Fruit fly (Drosophila melanogaster) whole organism, embryonic: ENCODE measurements around the gene CG15914.

ENCODE experiments used
- BEAF-32 ChIP-seq: fragments of 200-800 bp; sonication (Bioruptor generic); optimal IDR thresholded peaks from 3 replicates; lab custom pipeline; 2017; ENCODE audit warnings: missing biosample characterization, missing genetic modification characterization, mild to moderate bottlenecking, moderate library complexity, missing genetic modification reagents
- Bgb ChIP-seq: fragments of 200-800 bp; sonication (Bioruptor generic); IDR thresholded peaks from 2 replicates; pipeline ENCODE4 v1.3.6; 2022; ENCODE audit warnings: missing biosample characterization, missing genetic modification characterization; ENCODE audit not compliant: partially characterized antibody
- CG1233 ChIP-seq: fragments of 200-800 bp; sonication (Bioruptor generic); optimal IDR thresholded peaks from 4 replicates; lab custom pipeline; 2018; ENCODE audit warnings: missing biosample characterization, mild to moderate bottlenecking, missing genetic modification characterization
- CG15011 ChIP-seq: fragments of 200-800 bp; sonication (Bioruptor generic); optimal IDR thresholded peaks from 3 replicates; lab custom pipeline; 2018; ENCODE audit warnings: missing biosample characterization, mild to moderate bottlenecking, missing genetic modification characterization
- CG17912 ChIP-seq: fragments of 200-800 bp; sonication (Bioruptor generic); optimal IDR thresholded peaks from 2 replicates; lab custom pipeline; 2018; ENCODE audit warnings: missing biosample characterization, mild to moderate bottlenecking, missing genetic modification characterization
- CG1832 ChIP-seq: fragments of 200-800 bp; sonication (Bioruptor generic); optimal IDR thresholded peaks from 2 replicates; lab custom pipeline; 2017; ENCODE audit warnings: missing biosample characterization, mild to moderate bottlenecking, missing genetic modification characterization, inconsistent platforms
- CG2678 ChIP-seq: fragments of 200-800 bp; sonication (Bioruptor generic); optimal IDR thresholded peaks from 3 replicates; lab custom pipeline; 2019; ENCODE audit warnings: missing biosample characterization, mild to moderate bottlenecking, missing genetic modification characterization, moderate library complexity
- CG32767 ChIP-seq: fragments of 200-800 bp; sonication (Bioruptor generic); IDR thresholded peaks from 2 replicates; pipeline ENCODE4 v1.3.6; 2022; ENCODE audit warnings: missing biosample characterization, missing genetic modification characterization
- CG34224 ChIP-seq: fragments of 200-800 bp; sonication (Bioruptor generic); IDR thresholded peaks from 3 replicates; pipeline ENCODE4 v1.3.6; 2022; ENCODE audit warnings: missing biosample characterization, missing genetic modification characterization; ENCODE audit not compliant: partially characterized antibody
- CG4854 ChIP-seq: fragments of 200-800 bp; sonication (Bioruptor generic); optimal IDR thresholded peaks from 2 replicates; lab custom pipeline; 2016; ENCODE audit warnings: missing biosample characterization, missing genetic modification characterization, inconsistent platforms
- CG6254 ChIP-seq: fragments of 200-800 bp; sonication (Bioruptor generic); optimal IDR thresholded peaks from 3 replicates; lab custom pipeline; 2017; ENCODE audit warnings: mild to moderate bottlenecking, missing biosample characterization, missing genetic modification reagents, missing genetic modification characterization
- CG7745 ChIP-seq: fragments of 200-800 bp; sonication (Bioruptor generic); optimal IDR thresholded peaks from 2 replicates; lab custom pipeline; 2018; ENCODE audit warnings: missing biosample characterization, mild to moderate bottlenecking, missing genetic modification characterization, moderate library complexity
- CG8765 ChIP-seq: fragments of 200-800 bp; sonication (Bioruptor generic); IDR thresholded peaks from 2 replicates; pipeline ENCODE4 v1.3.6; 2022; ENCODE audit warnings: missing biosample characterization, missing genetic modification characterization
- CG8944 ChIP-seq: fragments of 200-800 bp; sonication (Bioruptor generic); optimal IDR thresholded peaks from 3 replicates; lab custom pipeline; 2016; ENCODE audit warnings: missing biosample characterization, missing genetic modification characterization
- D19A ChIP-seq: fragments of 200-800 bp; optimal IDR thresholded peaks from 3 replicates; lab custom pipeline; 2019; ENCODE audit warnings: missing biosample characterization, mild to moderate bottlenecking, missing genetic modification characterization, moderate library complexity
- Dip2 ChIP-seq: fragments of 200-800 bp; sonication (Bioruptor generic); IDR thresholded peaks from 2 replicates; pipeline ENCODE4 v1.3.6; 2022; ENCODE audit warnings: missing biosample characterization, missing genetic modification characterization
- Dll ChIP-seq: fragments of 200-800 bp; sonication (Bioruptor generic); IDR thresholded peaks from 4 replicates; pipeline ENCODE4 v1.3.6; 2022; ENCODE audit warnings: missing biosample characterization, missing genetic modification characterization; ENCODE audit not compliant: partially characterized antibody
- Dref ChIP-seq: fragments of 200-800 bp; sonication (Bioruptor generic); IDR thresholded peaks from 2 replicates; pipeline ENCODE4 v1.3.6; 2022; ENCODE audit warnings: missing biosample characterization, missing genetic modification characterization
- Fer1 ChIP-seq: fragments of 200-800 bp; sonication (Bioruptor generic); optimal IDR thresholded peaks from 2 replicates; lab custom pipeline; 2017; ENCODE audit warnings: missing biosample characterization, mild to moderate bottlenecking, missing genetic modification characterization
- Fer2 ChIP-seq: fragments of 200-800 bp; sonication (Bioruptor generic); optimal IDR thresholded peaks from 2 replicates; lab custom pipeline; 2018; ENCODE audit warnings: missing biosample characterization, mild to moderate bottlenecking, missing genetic modification characterization, moderate library complexity
- Max ChIP-seq: fragments of 200-800 bp; sonication (Bioruptor generic); optimal IDR thresholded peaks from 2 replicates; lab custom pipeline; 2016; ENCODE audit warnings: missing biosample characterization, mild to moderate bottlenecking, missing genetic modification characterization
- Pdp1 ChIP-seq, 2 experiments: fragments of 200-800 bp; sonication (Bioruptor generic); optimal IDR thresholded peaks; 3 replicates each; lab custom pipeline; 2016; ENCODE audit warnings: missing biosample characterization in 2 of 2, missing genetic modification characterization in 2 of 2, mild to moderate bottlenecking in 1 of 2, moderate library complexity in 1 of 2
- Ravus ChIP-seq: fragments of 200-800 bp; sonication (Bioruptor generic); IDR thresholded peaks from 2 replicates; pipeline ENCODE4 v1.3.6; 2022; ENCODE audit warnings: missing biosample characterization, missing genetic modification characterization
- Sox102F ChIP-seq: fragments of 200-800 bp; sonication (Bioruptor generic); optimal IDR thresholded peaks from 2 replicates; lab custom pipeline; 2018; ENCODE audit warnings: missing biosample characterization, mild to moderate bottlenecking, missing genetic modification characterization, moderate library complexity
- Sry-δ ChIP-seq: fragments of 200-800 bp; sonication (Bioruptor generic); optimal IDR thresholded peaks from 2 replicates; lab custom pipeline; 2016; ENCODE audit warnings: missing biosample characterization, missing genetic modification characterization
- Xbp1 ChIP-seq: fragments of 200-800 bp; sonication (Bioruptor generic); optimal IDR thresholded peaks from 3 replicates; lab custom pipeline; 2016; ENCODE audit warnings: missing biosample characterization, mild to moderate bottlenecking, missing genetic modification characterization
- YL-1 ChIP-seq: fragments of 200-800 bp; sonication (Bioruptor generic); optimal IDR thresholded peaks from 3 replicates; lab custom pipeline; 2017; ENCODE audit warnings: missing biosample characterization, mild to moderate bottlenecking, missing genetic modification characterization
- amos ChIP-seq: fragments of 200-800 bp; sonication (Bioruptor generic); IDR thresholded peaks from 2 replicates; pipeline ENCODE4 v1.3.6; 2022; ENCODE audit warnings: missing biosample characterization, missing genetic modification characterization; ENCODE audit not compliant: partially characterized antibody
- ato ChIP-seq: fragments of 200-800 bp; sonication (Bioruptor generic); IDR thresholded peaks from 2 replicates; pipeline ENCODE4 v1.3.6; 2022; ENCODE audit warnings: missing biosample characterization, missing genetic modification characterization; ENCODE audit not compliant: partially characterized antibody
- bcd ChIP-seq: fragments of 200-800 bp; sonication (Bioruptor generic); optimal IDR thresholded peaks from 2 replicates; lab custom pipeline; 2017; ENCODE audit warnings: missing biosample characterization, mild to moderate bottlenecking, missing genetic modification characterization
- dysf ChIP-seq: fragments of 200-800 bp; sonication (Bioruptor generic); IDR thresholded peaks from 3 replicates; pipeline ENCODE4 v1.3.6; 2022; ENCODE audit warnings: missing biosample characterization, missing genetic modification characterization
- ems ChIP-seq: fragments of 200-800 bp; sonication (Bioruptor generic); optimal IDR thresholded peaks from 3 replicates; lab custom pipeline; 2016; ENCODE audit warnings: missing biosample characterization, missing genetic modification characterization
- eyg ChIP-seq: fragments of 200-800 bp; sonication (Bioruptor generic); optimal IDR thresholded peaks from 3 replicates; lab custom pipeline; 2016; ENCODE audit warnings: missing biosample characterization, missing genetic modification characterization
- ken ChIP-seq: fragments of 200-800 bp; sonication (Bioruptor generic); IDR thresholded peaks from 3 replicates; pipeline ENCODE4 v1.3.6; 2022; ENCODE audit warnings: missing biosample characterization, missing genetic modification characterization
- pho ChIP-seq: fragments of 200-800 bp; sonication (Bioruptor generic); optimal IDR thresholded peaks from 2 replicates; lab custom pipeline; 2016; ENCODE audit warnings: missing biosample characterization, missing genetic modification characterization
- sob ChIP-seq: fragments of 200-800 bp; sonication (Bioruptor generic); IDR thresholded peaks from 2 replicates; pipeline ENCODE4 v1.3.6; 2022; ENCODE audit warnings: missing biosample characterization, missing genetic modification characterization
- stwl ChIP-seq: fragments of 200-800 bp; sonication (Bioruptor generic); optimal IDR thresholded peaks from 3 replicates; lab custom pipeline; 2018; ENCODE audit warnings: missing biosample characterization, mild to moderate bottlenecking, missing genetic modification characterization, moderate library complexity
- toy ChIP-seq: fragments of 200-800 bp; sonication (Bioruptor generic); IDR thresholded peaks from 2 replicates; pipeline ENCODE4 v1.3.6; 2022; ENCODE audit warnings: missing biosample characterization, missing genetic modification characterization

Gene CG15914

dm6 chrX:15835393-15835792 lies 17.8 kb upstream of the CG15914 start, which contains the start of gene Chc (continued):
- no peak for TF ChIP-seq CG17912 (GFP tag; lab: Kevin White, UChicago)
- TF ChIP-seq CG34224 (GFP tag; lab: Robert Waterston, UW), result peak; percentile 97
- peak; percentile 20 for TF ChIP-seq Xbp1 (GFP tag; lab: Kevin White, UChicago)
- TF ChIP-seq Pdp1 (GFP tag; optimal IDR thresholded peaks at IDR 0.05; lab: Kevin White, UChicago), result peak in 1 of 2 experiments; percentile 94
- TF ChIP-seq stwl, result peak; percentile 60
- peak; percentile 91 for TF ChIP-seq Dref (GFP tag; lab: Robert Waterston, UW)
- no peak for TF ChIP-seq toy (GFP tag; lab: Robert Waterston, UW)
- TF ChIP-seq Bgb (GFP tag; lab: Robert Waterston, UW), result peak; percentile 98
- no peak for TF ChIP-seq CG7745 (tag; lab: Kevin White, UChicago)
- no peak for TF ChIP-seq dysf (GFP tag; lab: Robert Waterston, UW)
- no peak for TF ChIP-seq CG8944 (GFP tag; lab: Kevin White, UChicago)
- peak; percentile 19 for TF ChIP-seq D19A
- peak; percentile 13 for TF ChIP-seq Max (GFP tag; lab: Kevin White, UChicago)
- TF ChIP-seq CG1832 (GFP tag; lab: Kevin White, UChicago), result no peak
- TF ChIP-seq Sox102F (GFP tag; lab: Kevin White, UChicago), result no peak
- no peak for TF ChIP-seq pho
- peak; percentile 92 for TF ChIP-seq Sry-δ (GFP tag; lab: Kevin White, UChicago)
- TF ChIP-seq bcd (GFP tag; lab: Kevin White, UChicago), result no peak
- TF ChIP-seq amos, result peak; percentile 99
- TF ChIP-seq sob (GFP tag; lab: Robert Waterston, UW), result peak; percentile 10; the same call in 1 of the 2 replicates
- no peak for TF ChIP-seq CG1233 (GFP tag; lab: Kevin White, UChicago)
- TF ChIP-seq CG15011 (GFP tag; lab: Kevin White, UChicago), result no peak
- TF ChIP-seq, all 482 proteins: peak for 78

dm6 chrX:15837530-15837929 lies 15.7 kb upstream of the CG15914 start, which contains the start of gene CG8565:
CG8565 (plus strand) TSS chrX:15837830.
- TF ChIP-seq CG1233 (GFP tag; lab: Kevin White, UChicago) (no peak), eyg (no peak), BEAF-32 (no peak), Dip2 (GFP tag; lab: Robert Waterston, UW) (no peak), ato (GFP tag; lab: Robert Waterston, UW) (no peak), CG8765 (GFP tag; lab: Robert Waterston, UW) (no peak), ems (GFP tag; lab: Kevin White, UChicago) (no peak), CG4854 (GFP tag; lab: Kevin White, UChicago) (no peak), YL-1 (GFP tag; lab: Kevin White, UChicago) (no peak), Fer2 (no peak), CG32767 (GFP tag; lab: Robert Waterston, UW) (no peak), Fer1 (no peak), ken (GFP tag; lab: Robert Waterston, UW) (no peak), CG2678 (tag; lab: Kevin White, UChicago) (no peak), Ravus (GFP tag; lab: Robert Waterston, UW) (no peak), Dll (GFP tag; lab: Robert Waterston, UW) (no peak), CG6254 (GFP tag; lab: Kevin White, UChicago) (no peak)
